Worm (Caenorhabditis elegans): ENCODE data around the gene Y7A5A.5.

The Y7A5A.5 gene

ce11 chrX:15766861-15767260, 19.8 kb downstream of the Y7A5A.5 start:
- TF ChIP-seq lin-13 (tag; optimal IDR thresholded peaks at IDR 0.05): no peak
- no peak for TF ChIP-seq unc-120 (tag; optimal IDR thresholded peaks at IDR 0.05; ENCODE audit: poor library complexity, severe bottlenecking)
- no peak for TF ChIP-seq lin-32 (GFP tag; optimal IDR thresholded peaks at IDR 0.05)
- TF ChIP-seq ztf-11 (tag; optimal IDR thresholded peaks at IDR 0.05): no peak
- no peak for TF ChIP-seq hlh-1 (tag; optimal IDR thresholded peaks at IDR 0.05)
- no peak for TF ChIP-seq lsy-2 (tag; optimal IDR thresholded peaks at IDR 0.05)
- no peak for TF ChIP-seq mep-1 (tag; optimal IDR thresholded peaks at IDR 0.05)
- no peak for TF ChIP-seq unc-39 (tag; optimal IDR thresholded peaks at IDR 0.05)
- no peak for TF ChIP-seq mls-2 (tag; optimal IDR thresholded peaks at IDR 0.05)
- TF ChIP-seq ham-2 (GFP tag; optimal IDR thresholded peaks at IDR 0.05): no peak
- no peak for TF ChIP-seq ceh-43 (GFP tag; optimal IDR thresholded peaks at IDR 0.05)
- no peak for TF ChIP-seq sem-2 (GFP tag; optimal IDR thresholded peaks at IDR 0.05)
- no peak for TF ChIP-seq M03D4.4 (tag; optimal IDR thresholded peaks at IDR 0.05)
- no peak for TF ChIP-seq blmp-1 (tag; optimal IDR thresholded peaks at IDR 0.05)
- TF ChIP-seq mab-5 (tag; optimal IDR thresholded peaks at IDR 0.05): no peak
- no peak for TF ChIP-seq nhr-12 (tag; optimal IDR thresholded peaks at IDR 0.05)
- no peak for TF ChIP-seq nhr-76 (tag; optimal IDR thresholded peaks at IDR 0.05)
- TF ChIP-seq snpc-4 (tag; optimal IDR thresholded peaks at IDR 0.05): no peak
- no peak for TF ChIP-seq nhr-237 (tag; optimal IDR thresholded peaks at IDR 0.05)

- TF ChIP-seq elt-1 (tag; optimal IDR thresholded peaks at IDR 0.05; ENCODE audit: borderline replicate concordance, insufficient read depth) (peak; percentile 73), elt-3 (tag; optimal IDR thresholded peaks at IDR 0.05) (no peak)
Measured at ce11 chrX:15766147-15766546, 20.5 kb downstream of the Y7A5A.5 start, which contains the start of gene bus-17. Gene bus-17, minus strand, starts transcription at chrX:15766354.

ce11 chrX:15759222-15759621, 27.4 kb downstream of the Y7A5A.5 start:
- TF ChIP-seq M03D4.4 (tag; optimal IDR thresholded peaks at IDR 0.05): no peak
- no peak for TF ChIP-seq ztf-11 (tag; optimal IDR thresholded peaks at IDR 0.05)
- TF ChIP-seq unc-62 (GFP tag; optimal IDR thresholded peaks at IDR 0.05): no peak
- TF ChIP-seq snpc-4 (tag; optimal IDR thresholded peaks at IDR 0.05): no peak
- TF ChIP-seq blmp-1 (tag; optimal IDR thresholded peaks at IDR 0.05): no peak
- no peak for TF ChIP-seq drap-1 (GFP tag; optimal IDR thresholded peaks at IDR 0.05)
- TF ChIP-seq unc-120 (tag; optimal IDR thresholded peaks at IDR 0.05; ENCODE audit: poor library complexity, severe bottlenecking): no peak
- no peak for TF ChIP-seq flh-1 (GFP tag; optimal IDR thresholded peaks at IDR 0.05)
- TF ChIP-seq mep-1 (tag; optimal IDR thresholded peaks at IDR 0.05): no peak
- no peak for TF ChIP-seq elt-1 (tag; optimal IDR thresholded peaks at IDR 0.05; ENCODE audit: borderline replicate concordance, insufficient read depth)
- TF ChIP-seq lin-13 (tag; optimal IDR thresholded peaks at IDR 0.05): no peak
- no peak for TF ChIP-seq ceh-39 (tag; optimal IDR thresholded peaks at IDR 0.05)
- TF ChIP-seq pha-4 (tag; optimal IDR thresholded peaks at IDR 0.05): no peak
- TF ChIP-seq bed-3 (GFP tag; optimal IDR thresholded peaks at IDR 0.05): no peak
- TF ChIP-seq hlh-1 (tag; optimal IDR thresholded peaks at IDR 0.05): no peak
- no peak for TF ChIP-seq tbx-8 (GFP tag; optimal IDR thresholded peaks at IDR 0.05)
- TF ChIP-seq zip-8 (tag; optimal IDR thresholded peaks at IDR 0.05): no peak
- no peak for TF ChIP-seq ham-2 (GFP tag; optimal IDR thresholded peaks at IDR 0.05)
- no peak for TF ChIP-seq elt-3 (tag; optimal IDR thresholded peaks at IDR 0.05)

ce11 chrX:15757169-15757568, 29.5 kb downstream of the Y7A5A.5 start, which contains the start of gene wrt-4:
Gene wrt-4, minus strand, starts transcription at chrX:15757269.
- TF ChIP-seq nhr-12 (tag; optimal IDR thresholded peaks at IDR 0.05): no peak
- TF ChIP-seq cnd-1 (tag; optimal IDR thresholded peaks at IDR 0.05): no peak
- no peak for TF ChIP-seq hlh-1 (tag; optimal IDR thresholded peaks at IDR 0.05)
- TF ChIP-seq unc-62 (GFP tag; optimal IDR thresholded peaks at IDR 0.05): no peak
- no peak for TF ChIP-seq drap-1 (GFP tag; optimal IDR thresholded peaks at IDR 0.05)
- TF ChIP-seq blmp-1 (tag; optimal IDR thresholded peaks at IDR 0.05): no peak
- TF ChIP-seq nhr-28 (tag; optimal IDR thresholded peaks at IDR 0.05): no peak
- no peak for TF ChIP-seq lin-13 (tag; optimal IDR thresholded peaks at IDR 0.05)
- TF ChIP-seq M03D4.4 (tag; optimal IDR thresholded peaks at IDR 0.05): no peak
- no peak for TF ChIP-seq sptf-1 (tag; optimal IDR thresholded peaks at IDR 0.05)
- no peak for TF ChIP-seq tbx-8 (GFP tag; optimal IDR thresholded peaks at IDR 0.05)
- TF ChIP-seq ham-2 (GFP tag; optimal IDR thresholded peaks at IDR 0.05): no peak
- no peak for TF ChIP-seq ceh-43 (GFP tag; optimal IDR thresholded peaks at IDR 0.05)
- TF ChIP-seq ztf-11 (tag; optimal IDR thresholded peaks at IDR 0.05): no peak
- no peak for TF ChIP-seq lsy-2 (tag; optimal IDR thresholded peaks at IDR 0.05)

ce11 chrX:15751245-15751644, 35.4 kb downstream of the Y7A5A.5 start:
- TF ChIP-seq mep-1 (tag; optimal IDR thresholded peaks at IDR 0.05) (no peak), nhr-237 (tag; optimal IDR thresholded peaks at IDR 0.05) (no peak), mls-2 (tag; optimal IDR thresholded peaks at IDR 0.05) (no peak), ztf-11 (tag; optimal IDR thresholded peaks at IDR 0.05) (no peak), drap-1 (GFP tag; optimal IDR thresholded peaks at IDR 0.05) (no peak), lin-32 (GFP tag; optimal IDR thresholded peaks at IDR 0.05) (no peak), snpc-4 (tag; optimal IDR thresholded peaks at IDR 0.05) (no peak), cnd-1 (tag; optimal IDR thresholded peaks at IDR 0.05) (no peak), ham-2 (GFP tag; optimal IDR thresholded peaks at IDR 0.05) (no peak), nhr-28 (tag; optimal IDR thresholded peaks at IDR 0.05) (no peak), blmp-1 (tag; optimal IDR thresholded peaks at IDR 0.05) (no peak), hlh-1 (tag; optimal IDR thresholded peaks at IDR 0.05) (no peak), lsy-2 (tag; optimal IDR thresholded peaks at IDR 0.05) (no peak), ceh-43 (GFP tag; optimal IDR thresholded peaks at IDR 0.05) (no peak), flh-1 (GFP tag; optimal IDR thresholded peaks at IDR 0.05) (no peak), bed-3 (GFP tag; optimal IDR thresholded peaks at IDR 0.05) (no peak), ceh-83 (GFP tag; optimal IDR thresholded peaks at IDR 0.05) (no peak), unc-39 (tag; optimal IDR thresholded peaks at IDR 0.05) (no peak), ceh-39 (tag; optimal IDR thresholded peaks at IDR 0.05) (no peak)
